Fruit fly (Drosophila melanogaster): ENCODE data around the gene CG14650.

DNA sequence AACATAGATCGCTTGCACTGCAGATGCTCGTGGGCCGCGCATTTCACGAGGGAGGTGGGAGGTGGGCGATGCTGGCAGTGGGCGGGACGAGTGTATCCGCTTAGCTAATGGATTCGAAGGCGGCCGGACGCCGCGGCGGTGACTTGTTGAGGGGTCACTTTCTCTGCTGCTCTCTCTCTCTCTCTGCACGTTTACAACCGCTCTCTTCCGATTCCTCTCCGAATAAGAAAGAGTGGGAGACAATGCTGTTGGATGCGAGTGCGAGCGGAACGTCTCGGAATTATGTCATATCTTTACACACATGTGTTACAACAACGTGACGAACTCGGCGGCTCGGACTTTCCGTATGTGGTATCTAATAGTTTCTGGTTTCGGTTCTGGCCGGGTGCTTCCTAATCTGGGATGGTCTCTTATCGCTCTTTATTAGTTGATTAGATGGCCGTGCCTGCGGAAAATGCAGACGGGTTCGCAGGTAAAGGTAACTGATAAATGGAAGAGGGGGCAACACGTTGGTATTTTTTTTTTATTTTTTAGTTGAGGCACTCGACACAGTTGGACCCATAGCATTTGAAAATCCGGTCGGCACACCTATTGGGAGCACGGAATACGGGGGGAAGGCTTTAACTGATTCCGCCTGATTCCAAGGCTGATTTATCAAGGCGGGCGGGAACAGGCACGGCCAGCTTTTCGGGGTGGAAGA is 15.3 kb downstream of the CG14650 start:
- no peak for TF ChIP-seq Hr96 (GFP tag; optimal IDR thresholded peaks at IDR 0.05)
- no peak for TF ChIP-seq pad (GFP tag; optimal IDR thresholded peaks at IDR 0.05)
- no peak for TF ChIP-seq tj (GFP tag; optimal IDR thresholded peaks at IDR 0.05)
- TF ChIP-seq Crg-1 (GFP tag; optimal IDR thresholded peaks at IDR 0.05) = no peak
- no peak for TF ChIP-seq CG11617 (GFP tag; optimal IDR thresholded peaks at IDR 0.05)
- peak; percentile 2 for TF ChIP-seq CG7045 (GFP tag; optimal IDR thresholded peaks at IDR 0.05)
- TF ChIP-seq toe (GFP tag; optimal IDR thresholded peaks at IDR 0.05) = no peak
- TF ChIP-seq CG5204 (GFP tag; optimal IDR thresholded peaks at IDR 0.05) = no peak
- TF ChIP-seq CG33017 (tag; optimal IDR thresholded peaks at IDR 0.05) = no peak
- peak; percentile 23 for TF ChIP-seq CG12768 (GFP tag; optimal IDR thresholded peaks at IDR 0.05)
- TF ChIP-seq Clk (GFP tag; optimal IDR thresholded peaks at IDR 0.05) = no peak
- no peak for TF ChIP-seq ovo (GFP tag; optimal IDR thresholded peaks at IDR 0.05)
